Worm (Caenorhabditis elegans) whole organism, mixed stage, embryonic: ENCODE data around the gene ceh-81.
"Not testable (repeated sequence)": the region's sequence is repeated elsewhere in the genome, so short reads cannot be mapped to it uniquely, and the experiment has no call there.

Experiments used
- blmp-1 ChIP-seq: fragments of 150-350 bp; optimal IDR thresholded peaks from 2 replicates; lab custom pipeline; 2014; ENCODE audit warnings: missing biosample characterization, missing genetic modification characterization
- elt-1 ChIP-seq: sonication (generic microtip); optimal IDR thresholded peaks from 2 replicates; lab custom pipeline; 2017; ENCODE audit warnings: missing genetic modification characterization, mild to moderate bottlenecking, missing compliant biosample characterization, antibody characterized with exemption, moderate library complexity, borderline replicate concordance; ENCODE audit not compliant: insufficient read depth
- ham-2 ChIP-seq: fragments of 200-800 bp; sonication (Bioruptor generic); optimal IDR thresholded peaks from 2 replicates; lab custom pipeline; 2018; ENCODE audit warnings: mild to moderate bottlenecking, missing genetic modification characterization, missing compliant biosample characterization
- nhr-2 ChIP-seq: fragments of 150-350 bp; optimal IDR thresholded peaks from 2 replicates; lab custom pipeline; 2014; ENCODE audit warnings: missing biosample characterization, missing genetic modification characterization
- nhr-237 ChIP-seq: fragments of 150-350 bp; optimal IDR thresholded peaks from 2 replicates; lab custom pipeline; 2014; ENCODE audit warnings: missing biosample characterization, missing genetic modification characterization
- nhr-76 ChIP-seq: sonication (generic microtip); optimal IDR thresholded peaks from 2 replicates; lab custom pipeline; 2017; ENCODE audit warnings: missing biosample characterization, missing genetic modification characterization
- snpc-4 ChIP-seq: fragments of 150-350 bp; optimal IDR thresholded peaks from 2 replicates; lab custom pipeline; 2014; ENCODE audit warnings: missing biosample characterization, missing genetic modification characterization
- unc-120 ChIP-seq: sonication (generic microtip); optimal IDR thresholded peaks from 2 replicates; lab custom pipeline; 2017; ENCODE audit warnings: missing genetic modification characterization, missing compliant biosample characterization; ENCODE audit not compliant: poor library complexity, severe bottlenecking
- unc-39 ChIP-seq: fragments of 150-350 bp; optimal IDR thresholded peaks from 2 replicates; lab custom pipeline; 2014; ENCODE audit warnings: missing biosample characterization, missing genetic modification characterization
- ztf-11 ChIP-seq: fragments of 150-350 bp; optimal IDR thresholded peaks from 2 replicates; lab custom pipeline; 2014; ENCODE audit warnings: missing biosample characterization, missing genetic modification characterization

DNA sequence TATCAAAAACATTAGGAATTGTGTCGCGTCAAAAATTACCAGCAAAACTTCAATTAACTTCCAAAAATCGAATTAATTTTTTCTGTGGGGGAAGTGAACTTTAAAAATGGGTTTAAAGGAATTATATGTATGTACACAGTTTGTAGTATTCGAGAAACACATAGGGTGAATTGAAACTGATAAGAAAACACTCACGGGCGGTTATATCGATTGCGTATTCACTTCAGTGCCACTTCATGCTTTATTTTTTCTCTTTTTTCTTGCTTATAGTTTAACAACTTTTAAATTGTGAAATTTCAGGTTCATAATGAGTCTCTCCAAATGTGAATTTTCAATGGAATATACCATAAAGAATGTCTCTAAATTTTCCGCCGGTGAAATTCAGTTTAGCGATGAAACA is 41.1 kb downstream of the ceh-81 start, which contains the start of gene math-26:
- not testable (repeated sequence) for TF ChIP-seq snpc-4 (tag; lab: Kevin White, UChicago); nhr-76 (tag; lab: Kevin White, UChicago); blmp-1 (tag; lab: Kevin White, UChicago); elt-1 (tag; lab: Kevin White, UChicago); nhr-237 (tag; lab: Kevin White, UChicago); nhr-2; ham-2 (GFP tag; lab: Kevin White, UChicago); unc-120; ztf-11 (tag; lab: Kevin White, UChicago); unc-39 (tag; lab: Kevin White, UChicago)
